Worm (Caenorhabditis elegans): ENCODE data around the gene F59B10.6.
A peak's percentile ranks its signal among the peaks of the same experiment; 100 is the strongest.
"Not testable (repeated sequence)": the region's sequence is repeated elsewhere in the genome, so short reads cannot be mapped to it uniquely, and the experiment has no call there.

F59B10.6 gene

ce11 chrII:10495912-10496311 lies 28.4 kb downstream of the F59B10.6 start, which contains the start of gene ZK666.12:
ZK666.12 (plus strand) TSS chrII:10496212.
- TF ChIP-seq hmg-1.1 (GFP tag; IDR thresholded peaks at IDR 0.05) (no peak), snpc-1.2 (GFP tag; IDR thresholded peaks at IDR 0.05) (no peak), tra-1 (GFP tag; IDR thresholded peaks at IDR 0.05) (no peak), mxl-2 (GFP tag; conservative IDR thresholded peaks at IDR 0.05) (no peak)

ce11 chrII:10494467-10494866 lies 29.8 kb downstream of the F59B10.6 start, which contains the start of gene ZK666.14:
ZK666.14 (plus strand) TSS chrII:10494767.
- TF ChIP-seq nhr-77 (tag; optimal IDR thresholded peaks at IDR 0.05) (no peak), lir-3 (tag; optimal IDR thresholded peaks at IDR 0.05) (no peak)

- TF ChIP-seq Y105C5A.15 (GFP tag; IDR thresholded peaks at IDR 0.05); daf-12 (tag; optimal IDR thresholded peaks at IDR 0.05); jun-1 (tag; optimal IDR thresholded peaks at IDR 0.05): not testable (repeated sequence)
These were observed 31.2 kb downstream of the F59B10.6 start, which contains the start of gene ZK666.8 for ce11 chrII:10493034-10493433. ZK666.8 (minus strand) TSS chrII:10493134.

- TF ChIP-seq pqm-1 (tag; optimal IDR thresholded peaks at IDR 0.05): peak; percentile 23
- no peak for TF ChIP-seq daf-16 (GFP tag; optimal IDR thresholded peaks at IDR 0.05)
- peak; percentile 87 for TF ChIP-seq daf-16 (tag; optimal IDR thresholded peaks at IDR 0.05)
- no peak for TF ChIP-seq F26F4.8 (GFP tag; conservative IDR thresholded peaks at IDR 0.05)
- no peak for TF ChIP-seq tag-97 (GFP tag; IDR thresholded peaks at IDR 0.05)
- no peak for TF ChIP-seq Y105C5A.15 (GFP tag; IDR thresholded peaks at IDR 0.05)
- TF ChIP-seq nhr-76 (tag; optimal IDR thresholded peaks at IDR 0.05): no peak
- TF ChIP-seq ctbp-1 (GFP tag; IDR thresholded peaks at IDR 0.05): no peak
- no peak for TF ChIP-seq F44E2.7 (GFP tag; IDR thresholded peaks at IDR 0.05)
- peak; percentile 58 for TF ChIP-seq nhr-28 (tag; optimal IDR thresholded peaks at IDR 0.05)
- peak; percentile 18 for TF ChIP-seq dve-1 (tag; optimal IDR thresholded peaks at IDR 0.05; ENCODE audit: insufficient read depth)
- TF ChIP-seq gei-8 (GFP tag; optimal IDR thresholded peaks at IDR 0.05): no peak
- TF ChIP-seq unc-130 (GFP tag; optimal IDR thresholded peaks at IDR 0.05): no peak
These were observed 33.9 kb downstream of the F59B10.6 start, which contains the start of gene clec-61 for ce11 chrII:10490329-10490728. clec-61 (minus strand) TSS chrII:10490537.

DNA sequence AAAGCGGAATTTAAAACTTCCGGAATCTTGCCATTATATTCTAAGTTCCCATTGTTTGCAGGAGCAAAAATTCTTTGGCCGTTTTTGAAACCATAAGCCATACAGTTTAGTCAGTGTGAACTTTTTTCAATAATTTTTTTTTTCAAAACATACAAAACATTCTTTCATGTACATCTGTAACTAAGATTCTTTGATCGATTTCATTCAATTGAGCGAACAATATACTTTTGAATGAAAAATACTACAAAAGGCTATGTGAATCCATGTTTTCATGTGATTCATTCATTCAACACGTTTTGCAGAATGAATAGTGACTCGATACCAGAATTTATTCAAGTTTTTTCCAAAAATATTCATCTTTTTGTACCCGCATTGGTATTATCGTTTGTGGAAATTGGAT lies 37.5 kb downstream of the F59B10.6 start, which contains the start of gene ZK666.15:
TSS of gene ZK666.15 (plus strand) at position 301 of the 400 bp plus-strand sequence.
- TF ChIP-seq pqm-1 (tag; optimal IDR thresholded peaks at IDR 0.05) (no peak), nhr-25 (tag; optimal IDR thresholded peaks at IDR 0.05; ENCODE audit: borderline replicate concordance, insufficient read depth) (no peak), zfp-3 (GFP tag; conservative IDR thresholded peaks at IDR 0.05) (no peak), dmd-9 (GFP tag; IDR thresholded peaks at IDR 0.05) (no peak), ZK337.2 (GFP tag; IDR thresholded peaks at IDR 0.05) (no peak), egl-43 (GFP tag; IDR thresholded peaks at IDR 0.05) (no peak), mdt-29 (GFP tag; IDR thresholded peaks at IDR 0.05) (no peak), set-16 (GFP tag; IDR thresholded peaks at IDR 0.05) (no peak), Y75B8A.6 (GFP tag; IDR thresholded peaks at IDR 0.05) (no peak), nhr-6 (tag; optimal IDR thresholded peaks at IDR 0.05) (no peak), unc-130 (GFP tag; optimal IDR thresholded peaks at IDR 0.05) (no peak), D1046.2 (GFP tag; IDR thresholded peaks at IDR 0.05) (no peak), hlh-30 (tag; optimal IDR thresholded peaks at IDR 0.05; ENCODE audit: insufficient read depth) (no peak), hlh-11 (tag; optimal IDR thresholded peaks at IDR 0.05) (no peak), dpl-1 (GFP tag; optimal IDR thresholded peaks at IDR 0.05) (no peak), nhr-28 (tag; optimal IDR thresholded peaks at IDR 0.05) (no peak), attf-4 (tag; optimal IDR thresholded peaks at IDR 0.05) (no peak), spr-1 (tag; optimal IDR thresholded peaks at IDR 0.05) (no peak), pha-4 (GFP tag; IDR thresholded peaks at IDR 0.05) (no peak), pha-4 (tag; optimal IDR thresholded peaks at IDR 0.05) (no peak)

All from whole organism, L4 larva.